Fruit fly (Drosophila melanogaster) whole organism, pupa: ENCODE results near the gene Cand1.

Source experiments
- CG10348 ChIP-seq: fragments of 200-800 bp; sonication (Bioruptor generic); IDR thresholded peaks from 2 replicates; pipeline ENCODE4 v1.3.6; 2022; ENCODE audit warnings: missing biosample characterization, missing genetic modification characterization
- CG12605 ChIP-seq: fragments of 200-800 bp; sonication (Bioruptor generic); IDR thresholded peaks from 2 replicates; pipeline ENCODE4 v1.3.6; 2022; ENCODE audit warnings: missing biosample characterization, missing genetic modification characterization
- CG13204 ChIP-seq: fragments of 200-800 bp; sonication (Bioruptor generic); optimal IDR thresholded peaks from 2 replicates; lab custom pipeline; 2018; ENCODE audit warnings: missing biosample characterization, mild to moderate bottlenecking, missing genetic modification characterization, moderate library complexity
- CG14655 ChIP-seq: fragments of 200-800 bp; sonication (Bioruptor generic); optimal IDR thresholded peaks from 3 replicates; lab custom pipeline; 2017; ENCODE audit warnings: mild to moderate bottlenecking, missing biosample characterization, missing genetic modification reagents, missing genetic modification characterization
- CG15710 ChIP-seq: fragments of 200-800 bp; sonication (Bioruptor generic); optimal IDR thresholded peaks from 2 replicates; lab custom pipeline; 2018; ENCODE audit warnings: missing biosample characterization, mild to moderate bottlenecking, missing genetic modification characterization, moderate library complexity
- CG17806 ChIP-seq: fragments of 200-800 bp; sonication (Bioruptor generic); optimal IDR thresholded peaks from 2 replicates; lab custom pipeline; 2018; ENCODE audit warnings: missing biosample characterization, mild to moderate bottlenecking, missing genetic modification characterization, moderate library complexity
- CG32121 ChIP-seq: fragments of 200-800 bp; sonication (Bioruptor generic); IDR thresholded peaks from 2 replicates; pipeline ENCODE4 v1.3.6; 2022; ENCODE audit warnings: missing biosample characterization, missing genetic modification characterization
- CG34367 ChIP-seq: fragments of 200-800 bp; sonication (Bioruptor generic); optimal IDR thresholded peaks from 2 replicates; lab custom pipeline; 2018; ENCODE audit warnings: missing biosample characterization, mild to moderate bottlenecking, missing genetic modification characterization
- CG4496 ChIP-seq: fragments of 200-800 bp; sonication (Bioruptor generic); IDR thresholded peaks from 3 replicates; pipeline ENCODE4 v1.3.6; 2022; ENCODE audit warnings: missing biosample characterization, missing genetic modification characterization
- CG8159 ChIP-seq: fragments of 200-800 bp; sonication (Bioruptor generic); optimal IDR thresholded peaks from 3 replicates; lab custom pipeline; 2018; ENCODE audit warnings: missing biosample characterization, mild to moderate bottlenecking, missing genetic modification characterization, moderate library complexity
- CG8301 ChIP-seq: fragments of 200-800 bp; sonication (Bioruptor generic); optimal IDR thresholded peaks from 2 replicates; lab custom pipeline; 2018; ENCODE audit warnings: missing biosample characterization, mild to moderate bottlenecking, missing genetic modification characterization
- CG9948 ChIP-seq: fragments of 200-800 bp; sonication (Bioruptor generic); optimal IDR thresholded peaks from 2 replicates; lab custom pipeline; 2018; ENCODE audit warnings: missing biosample characterization, mild to moderate bottlenecking, missing genetic modification characterization, moderate library complexity
- D1 ChIP-seq: fragments of 200-800 bp; sonication (Bioruptor generic); optimal IDR thresholded peaks from 2 replicates; lab custom pipeline; 2018; ENCODE audit warnings: missing biosample characterization, mild to moderate bottlenecking, missing genetic modification characterization, moderate library complexity
- EcR ChIP-seq: fragments of 200-800 bp; sonication (Bioruptor generic); optimal IDR thresholded peaks from 3 replicates; lab custom pipeline; 2019; ENCODE audit warnings: missing biosample characterization, missing genetic modification characterization, mild to moderate bottlenecking, moderate library complexity, missing genetic modification reagents
- Ets98B ChIP-seq: fragments of 200-800 bp; sonication (Bioruptor generic); IDR thresholded peaks from 2 replicates; pipeline ENCODE4 v1.3.6; 2022; ENCODE audit warnings: missing biosample characterization, missing genetic modification characterization
- Pif1A ChIP-seq: fragments of 200-800 bp; sonication (Bioruptor generic); optimal IDR thresholded peaks from 3 replicates; lab custom pipeline; 2016; ENCODE audit warnings: missing biosample characterization, missing genetic modification characterization
- Pif1B ChIP-seq: fragments of 200-800 bp; sonication (Bioruptor generic); optimal IDR thresholded peaks from 3 replicates; lab custom pipeline; 2016; ENCODE audit warnings: missing biosample characterization, missing genetic modification characterization
- Snoo ChIP-seq: fragments of 200-800 bp; sonication (Bioruptor generic); optimal IDR thresholded peaks from 3 replicates; lab custom pipeline; 2017; ENCODE audit warnings: missing biosample characterization, mild to moderate bottlenecking, missing genetic modification characterization, inconsistent platforms
- fd96Ca ChIP-seq: fragments of 200-800 bp; sonication (Bioruptor generic); IDR thresholded peaks from 3 replicates; pipeline ENCODE4 v1.3.6; 2022; ENCODE audit warnings: missing biosample characterization, missing genetic modification characterization
- gl ChIP-seq: fragments of 200-800 bp; sonication (Bioruptor generic); optimal IDR thresholded peaks from 2 replicates; lab custom pipeline; 2018; ENCODE audit warnings: missing biosample characterization, mild to moderate bottlenecking, missing genetic modification characterization
- rn ChIP-seq: fragments of 200-800 bp; sonication (Bioruptor generic); IDR thresholded peaks from 2 replicates; pipeline ENCODE4 v1.3.6; 2022; ENCODE audit warnings: missing biosample characterization, missing genetic modification characterization

Gene Cand1

dm6 chr2L:10386208-10386805, 23.8 kb upstream of the Cand1 start, which contains the start of the genes Cdk1 and mRpS7:
Cdk1 (minus strand) TSS chr2L:10386262.
mRpS7 (plus strand) TSS chr2L:10386662.
- TF ChIP-seq CG14655 (GFP tag; lab: Kevin White, UChicago): no peak
- TF ChIP-seq CG4496 (GFP tag; lab: Robert Waterston, UW): peak; percentile 70; the same call in 2 of the 3 replicates
- peak; percentile 62 for TF ChIP-seq Snoo (tag; lab: Kevin White, UChicago)
- no peak for TF ChIP-seq gl (tag; lab: Kevin White, UChicago)
- peak; percentile 45; the same call in 1 of the 2 replicates for TF ChIP-seq CG32121 (GFP tag; lab: Robert Waterston, UW)
- no peak for TF ChIP-seq CG10348 (GFP tag; lab: Robert Waterston, UW)
- peak; percentile 73 for TF ChIP-seq CG8159
- peak; percentile 55 for TF ChIP-seq CG8301 (tag; lab: Kevin White, UChicago)
- TF ChIP-seq CG9948 (tag; lab: Kevin White, UChicago): peak; percentile 71
- no peak for TF ChIP-seq EcR (GFP tag; lab: Kevin White, UChicago)
- no peak for TF ChIP-seq D1 (tag; lab: Kevin White, UChicago)
- peak; percentile 43 for TF ChIP-seq CG34367
- TF ChIP-seq CG12605 (GFP tag; lab: Robert Waterston, UW): no peak; the same call in 1 of the 2 replicates
- TF ChIP-seq rn: no peak
- peak; percentile 46 for TF ChIP-seq Ets98B
- TF ChIP-seq fd96Ca: no peak
- TF ChIP-seq CG17806 (tag; lab: Kevin White, UChicago): peak; percentile 66
- TF ChIP-seq CG15710 (tag; lab: Kevin White, UChicago): peak; percentile 61
- no peak for TF ChIP-seq Pif1B
- peak; percentile 39 for TF ChIP-seq Pif1A
- TF ChIP-seq CG13204 (GFP tag; lab: Kevin White, UChicago): no peak

dm6 chr2L:10381890-10382450, 19.5 kb upstream of the Cand1 start, which contains the start of gene CG5096:
CG5096 (plus strand) TSS chr2L:10382263.
- no peak for TF ChIP-seq D1 (tag; lab: Kevin White, UChicago)
- no peak for TF ChIP-seq CG13204 (GFP tag; lab: Kevin White, UChicago)
- TF ChIP-seq Pif1A: no peak
- TF ChIP-seq rn: no peak
- TF ChIP-seq CG17806 (tag; lab: Kevin White, UChicago): peak; percentile 60
- TF ChIP-seq CG8159: no peak
- TF ChIP-seq CG34367: peak; percentile 3
- TF ChIP-seq fd96Ca: no peak
- TF ChIP-seq Snoo (tag; lab: Kevin White, UChicago): peak; percentile 54
- TF ChIP-seq gl (tag; lab: Kevin White, UChicago): no peak
- TF ChIP-seq Pif1B: no peak
- TF ChIP-seq EcR (GFP tag; lab: Kevin White, UChicago): no peak
- TF ChIP-seq CG4496 (GFP tag; lab: Robert Waterston, UW): peak; percentile 72
- no peak for TF ChIP-seq CG8301 (tag; lab: Kevin White, UChicago)
- peak; percentile 41; the same call in 1 of the 2 replicates for TF ChIP-seq CG32121 (GFP tag; lab: Robert Waterston, UW)
- TF ChIP-seq CG9948 (tag; lab: Kevin White, UChicago): peak; percentile 32
- no peak for TF ChIP-seq CG10348 (GFP tag; lab: Robert Waterston, UW)
- peak; percentile 37 for TF ChIP-seq Ets98B
- peak; percentile 53 for TF ChIP-seq CG15710 (tag; lab: Kevin White, UChicago)
- no peak for TF ChIP-seq CG14655 (GFP tag; lab: Kevin White, UChicago)
- TF ChIP-seq CG12605 (GFP tag; lab: Robert Waterston, UW): no peak

dm6 chr2L:10379865-10380264, 17.4 kb upstream of the Cand1 start, which contains the start of gene gny:
gny (plus strand) TSS chr2L:10380103.
- no peak for TF ChIP-seq CG12605 (GFP tag; lab: Robert Waterston, UW)

- TF ChIP-seq gl (tag; lab: Kevin White, UChicago) (no peak), CG17806 (tag; lab: Kevin White, UChicago) (no peak), CG13204 (GFP tag; lab: Kevin White, UChicago) (no peak), fd96Ca (no peak), CG10348 (GFP tag; lab: Robert Waterston, UW) (no peak), CG34367 (no peak), CG32121 (GFP tag; lab: Robert Waterston, UW) (no peak), CG8159 (no peak)
- TF ChIP-seq, all 21 proteins: peak for 0
Observed at dm6 chr2L:10378631-10379030, 16.1 kb upstream of the Cand1 start.

dm6 chr2L:10376276-10376675, 13.8 kb upstream of the Cand1 start:
- TF ChIP-seq CG8159 (no peak), CG13204 (GFP tag; lab: Kevin White, UChicago) (no peak), CG17806 (tag; lab: Kevin White, UChicago) (no peak), CG10348 (GFP tag; lab: Robert Waterston, UW) (no peak), D1 (tag; lab: Kevin White, UChicago) (no peak), CG15710 (tag; lab: Kevin White, UChicago) (no peak), Pif1A (no peak), Ets98B (no peak), CG8301 (tag; lab: Kevin White, UChicago) (no peak), EcR (GFP tag; lab: Kevin White, UChicago) (no peak), CG14655 (GFP tag; lab: Kevin White, UChicago) (no peak), CG12605 (GFP tag; lab: Robert Waterston, UW) (no peak), Snoo (tag; lab: Kevin White, UChicago) (no peak), rn (no peak), CG9948 (tag; lab: Kevin White, UChicago) (no peak), fd96Ca (no peak), gl (tag; lab: Kevin White, UChicago) (no peak), CG34367 (no peak)
